Fruit fly (Drosophila melanogaster): ENCODE data around the gene CG18281.

DNA sequence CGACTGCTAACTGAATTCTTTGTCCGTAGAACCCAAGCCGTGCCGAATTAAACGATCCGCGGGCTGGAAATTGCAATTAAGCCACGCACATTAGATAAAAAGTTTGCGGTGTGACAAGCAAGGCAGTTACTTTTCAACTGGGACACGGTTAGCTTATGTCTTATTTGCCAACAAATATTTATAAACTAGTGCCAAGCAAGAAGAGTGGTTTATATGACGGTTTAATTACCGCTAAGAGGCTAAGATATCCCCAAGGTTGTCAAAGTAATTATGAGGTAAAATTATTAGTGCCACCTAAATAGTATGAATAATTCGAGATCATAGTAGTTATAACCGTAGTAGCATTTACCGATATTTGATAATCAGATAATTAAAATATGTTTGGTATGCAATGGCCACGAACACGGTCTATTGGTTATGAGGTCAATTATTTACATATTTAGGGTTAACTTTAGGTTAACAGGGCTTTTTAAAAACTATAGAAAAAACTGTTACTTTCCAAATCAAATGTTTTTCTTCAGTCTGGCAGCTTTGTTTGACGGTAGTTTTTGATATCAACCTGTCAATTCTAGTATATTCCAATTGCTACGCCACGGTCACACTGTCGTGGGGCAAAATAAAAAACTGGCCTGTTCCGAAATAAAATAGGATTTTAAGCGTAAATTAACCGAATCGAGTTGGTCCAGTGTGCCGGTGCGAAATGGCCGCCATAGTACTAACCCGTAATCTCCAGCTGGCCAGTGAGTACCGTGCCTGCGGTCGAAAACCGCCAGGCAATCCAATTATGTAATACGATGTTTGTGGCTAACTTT is 4.7 kb upstream of the CG18281 start, which contains the start of gene ZnT77C:
- TF ChIP-seq CG12768 (GFP tag; optimal IDR thresholded peaks at IDR 0.05) (no peak), cic (GFP tag; optimal IDR thresholded peaks at IDR 0.05) (no peak), ovo (GFP tag; optimal IDR thresholded peaks at IDR 0.05) (no peak), bab1 (GFP tag; optimal IDR thresholded peaks at IDR 0.05) (peak; percentile 21), cnc (optimal IDR thresholded peaks at IDR 0.05) (no peak), Mnt (GFP tag; optimal IDR thresholded peaks at IDR 0.05) (no peak)
